Worm (Caenorhabditis elegans): ENCODE data around the gene ucr-2.1.

ce11 chrX:11969085-11969484, 49.1 kb upstream of the ucr-2.1 start:
- no peak for TF ChIP-seq zag-1 (tag; optimal IDR thresholded peaks at IDR 0.05)
- no peak for TF ChIP-seq lin-13 (GFP tag; optimal IDR thresholded peaks at IDR 0.05)
- no peak for TF ChIP-seq snpc-4 (tag; optimal IDR thresholded peaks at IDR 0.05)
- no peak for TF ChIP-seq unc-39 (tag; optimal IDR thresholded peaks at IDR 0.05)
- TF ChIP-seq nhr-12 (tag; optimal IDR thresholded peaks at IDR 0.05): no peak
- TF ChIP-seq nhr-6 (tag; optimal IDR thresholded peaks at IDR 0.05): no peak
- TF ChIP-seq unc-62 (GFP tag; optimal IDR thresholded peaks at IDR 0.05): no peak
- TF ChIP-seq nhr-237 (tag; optimal IDR thresholded peaks at IDR 0.05): no peak
- TF ChIP-seq nhr-129 (tag; optimal IDR thresholded peaks at IDR 0.05): no peak
- TF ChIP-seq ceh-82 (tag; optimal IDR thresholded peaks at IDR 0.05): no peak
- TF ChIP-seq blmp-1 (tag; optimal IDR thresholded peaks at IDR 0.05; ENCODE audit: insufficient read depth): no peak
- peak in 1 of 2 experiments; percentile 4 for TF ChIP-seq lsy-2 (tag; optimal IDR thresholded peaks at IDR 0.05)

Measured in whole organism, L2 larva.